Worm (Caenorhabditis elegans): ENCODE results near the gene sri-26.

ce11 chrV:15265814-15266213 is 50.5 kb downstream of the sri-26 start, which contains the start of gene M01B2.13:
- TF ChIP-seq him-1 (tag; optimal IDR thresholded peaks at IDR 0.05) (no peak), dao-5 (tag; optimal IDR thresholded peaks at IDR 0.05) (no peak), W03F9.2 (tag; optimal IDR thresholded peaks at IDR 0.05) (no peak)

All from whole organism, L4/young adult.